Worm (Caenorhabditis elegans) whole organism, L2 larva: ENCODE measurements around the gene T25D1.1.
A peak's percentile ranks its signal among the peaks of the same experiment; 100 is the strongest.
"Not testable (repeated sequence)": the region's sequence is repeated elsewhere in the genome, so short reads cannot be mapped to it uniquely, and the experiment has no call there.

Experiments used
- C34F6.9 ChIP-seq: fragments of 150-350 bp; optimal IDR thresholded peaks from 2 replicates; lab custom pipeline; 2014; ENCODE audit warnings: missing biosample characterization, missing genetic modification characterization
- F13H6.1 ChIP-seq: sonication (generic microtip); optimal IDR thresholded peaks from 2 replicates; lab custom pipeline; 2016; ENCODE audit warnings: missing genetic modification characterization, missing compliant biosample characterization
- R02D3.7 ChIP-seq: fragments of 150-350 bp; optimal IDR thresholded peaks from 2 replicates; lab custom pipeline; 2014; ENCODE audit warnings: missing biosample characterization, missing genetic modification characterization
- ZK546.5 ChIP-seq: sonication (generic microtip); optimal IDR thresholded peaks from 2 replicates; lab custom pipeline; 2017; ENCODE audit warnings: missing biosample characterization, missing genetic modification characterization
- aly-2 ChIP-seq: fragments of 150-350 bp; optimal IDR thresholded peaks from 2 replicates; lab custom pipeline; 2014; ENCODE audit warnings: missing biosample characterization, missing genetic modification characterization
- blmp-1 ChIP-seq: sonication (generic microtip); optimal IDR thresholded peaks from 2 replicates; lab custom pipeline; 2017; ENCODE audit warnings: missing genetic modification characterization, mild to moderate bottlenecking, missing compliant biosample characterization, antibody characterized with exemption, moderate library complexity; ENCODE audit not compliant: insufficient read depth
- ceh-16 ChIP-seq: fragments of 150-350 bp; optimal IDR thresholded peaks from 2 replicates; lab custom pipeline; 2014; ENCODE audit warnings: missing biosample characterization, missing genetic modification characterization
- ceh-82 ChIP-seq: fragments of 150-350 bp; optimal IDR thresholded peaks from 2 replicates; lab custom pipeline; 2014; ENCODE audit warnings: missing biosample characterization, missing genetic modification characterization
- crh-2 ChIP-seq: sonication (generic microtip); optimal IDR thresholded peaks from 2 replicates; lab custom pipeline; 2017; ENCODE audit warnings: missing biosample characterization, missing genetic modification characterization
- dmd-4 ChIP-seq: sonication (generic microtip); optimal IDR thresholded peaks from 2 replicates; lab custom pipeline; 2017; ENCODE audit warnings: missing biosample characterization, missing genetic modification characterization
- elt-1 ChIP-seq: fragments of 150-350 bp; optimal IDR thresholded peaks from 2 replicates; lab custom pipeline; 2014; ENCODE audit warnings: missing biosample characterization, missing genetic modification characterization
- elt-3 ChIP-seq: sonication (generic microtip); optimal IDR thresholded peaks from 2 replicates; lab custom pipeline; 2017; ENCODE audit warnings: missing biosample characterization, missing genetic modification characterization
- fos-1 ChIP-seq: fragments of 150-350 bp; optimal IDR thresholded peaks from 2 replicates; lab custom pipeline; 2014; ENCODE audit warnings: missing biosample characterization, missing genetic modification characterization
- gmeb-1 ChIP-seq: fragments of 150-350 bp; optimal IDR thresholded peaks from 2 replicates; lab custom pipeline; 2014; ENCODE audit warnings: missing biosample characterization, missing genetic modification characterization
- lin-11 ChIP-seq: fragments of 150-350 bp; sonication (generic microtip); optimal IDR thresholded peaks from 2 replicates; lab custom pipeline; 2014; ENCODE audit warnings: missing biosample characterization, missing genetic modification characterization, inconsistent platforms, mixed read lengths
- lin-39 ChIP-seq: fragments of 150-350 bp; optimal IDR thresholded peaks from 2 replicates; lab custom pipeline; 2014; ENCODE audit warnings: missing biosample characterization, missing genetic modification reagents, missing genetic modification characterization
- lsy-2 ChIP-seq, 2 experiments: fragments of 150-350 bp in 1 of 2; sonication (generic microtip) in 1 of 2; optimal IDR thresholded peaks; 2 replicates each; lab custom pipeline; 2014 to 2017; ENCODE audit warnings: missing biosample characterization in 2 of 2, missing genetic modification characterization in 2 of 2
- mab-5 ChIP-seq: fragments of 150-350 bp; optimal IDR thresholded peaks from 2 replicates; lab custom pipeline; 2014; ENCODE audit warnings: missing biosample characterization, missing genetic modification characterization
- mbf-1 ChIP-seq: sonication (generic microtip); optimal IDR thresholded peaks from 2 replicates; lab custom pipeline; 2017; ENCODE audit warnings: missing biosample characterization, missing genetic modification characterization
- mdl-1 ChIP-seq, 2 experiments: fragments of 150-350 bp in 1 of 2; sonication (generic microtip) in 1 of 2; optimal IDR thresholded peaks; 2 replicates each; lab custom pipeline; 2017; ENCODE audit warnings: missing biosample characterization in 2 of 2, missing genetic modification characterization in 2 of 2
- nhr-10 ChIP-seq: sonication (generic microtip); optimal IDR thresholded peaks from 2 replicates; lab custom pipeline; 2017; ENCODE audit warnings: missing biosample characterization, missing genetic modification characterization
- nhr-11 ChIP-seq: fragments of 150-350 bp; optimal IDR thresholded peaks from 2 replicates; lab custom pipeline; 2014; ENCODE audit warnings: missing biosample characterization, missing genetic modification characterization
- nhr-12 ChIP-seq: fragments of 150-350 bp; optimal IDR thresholded peaks from 2 replicates; lab custom pipeline; 2014; ENCODE audit warnings: missing biosample characterization, missing genetic modification characterization
- nhr-129 ChIP-seq: fragments of 150-350 bp; optimal IDR thresholded peaks from 2 replicates; lab custom pipeline; 2014; ENCODE audit warnings: missing biosample characterization, missing genetic modification characterization
- nhr-21 ChIP-seq: fragments of 150-350 bp; optimal IDR thresholded peaks from 2 replicates; lab custom pipeline; 2014; ENCODE audit warnings: missing biosample characterization, missing genetic modification characterization
- nhr-23 ChIP-seq: fragments of 150-350 bp; optimal IDR thresholded peaks from 2 replicates; lab custom pipeline; 2014; ENCODE audit warnings: missing biosample characterization, missing genetic modification reagents, missing genetic modification characterization
- nhr-237 ChIP-seq: fragments of 150-350 bp; optimal IDR thresholded peaks from 2 replicates; lab custom pipeline; 2014; ENCODE audit warnings: missing biosample characterization, missing genetic modification characterization
- nhr-25 ChIP-seq: fragments of 150-350 bp; sonication (generic microtip); optimal IDR thresholded peaks from 3 replicates; lab custom pipeline; 2014; ENCODE audit warnings: missing biosample characterization, missing genetic modification characterization
- skn-1 ChIP-seq: sonication (generic microtip); optimal IDR thresholded peaks from 2 replicates; lab custom pipeline; 2017; ENCODE audit warnings: missing biosample characterization, missing genetic modification characterization
- sma-3 ChIP-seq: sonication (generic microtip); optimal IDR thresholded peaks from 2 replicates; lab custom pipeline; 2016; ENCODE audit warnings: missing genetic modification reagents, missing genetic modification characterization, missing compliant biosample characterization
- unc-39 ChIP-seq: fragments of 150-350 bp; optimal IDR thresholded peaks from 2 replicates; lab custom pipeline; 2014; ENCODE audit warnings: missing biosample characterization, missing genetic modification characterization
- unc-55 ChIP-seq: fragments of 150-350 bp; sonication (generic microtip); optimal IDR thresholded peaks from 3 replicates; lab custom pipeline; 2014; ENCODE audit warnings: missing biosample characterization, missing genetic modification reagents, missing genetic modification characterization
- ztf-1 ChIP-seq: fragments of 200-800 bp; sonication (Bioruptor generic); conservative IDR thresholded peaks from 2 replicates; pipeline ENCODE4 v1.3.6; 2022; ENCODE audit warnings: missing genetic modification characterization, missing compliant biosample characterization
- ztf-4 ChIP-seq: fragments of 150-350 bp; optimal IDR thresholded peaks from 2 replicates; lab custom pipeline; 2014; ENCODE audit warnings: missing biosample characterization, missing genetic modification characterization

T25D1.1 gene

DNA sequence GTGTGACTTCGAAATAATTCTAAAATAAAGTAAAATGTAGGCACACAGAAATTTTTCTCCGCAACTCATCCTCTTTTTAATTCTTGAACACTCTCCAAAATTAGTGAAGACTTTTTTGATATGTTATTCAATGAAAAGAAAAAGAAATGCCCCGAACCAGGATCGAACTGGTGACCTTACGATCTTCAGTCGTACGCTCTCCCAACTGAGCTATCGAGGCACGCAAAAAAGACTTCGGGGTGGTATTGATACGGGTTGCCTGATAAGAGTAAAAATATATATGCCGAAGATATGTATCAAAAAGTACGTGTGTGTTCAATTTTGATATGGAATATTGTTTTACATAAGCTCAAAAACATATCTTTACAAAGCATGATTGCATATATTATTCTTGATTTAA lies 16.6 kb upstream of the T25D1.1 start:
- TF ChIP-seq gmeb-1 (tag; lab: Kevin White, UChicago) (peak; percentile 14), ZK546.5 (tag; lab: Kevin White, UChicago) (no peak), elt-3 (tag; lab: Kevin White, UChicago) (no peak), lsy-2 (tag; optimal IDR thresholded peaks at IDR 0.05; lab: Kevin White, UChicago) (no peak), unc-39 (tag; lab: Kevin White, UChicago) (no peak), nhr-25 (tag; lab: Kevin White, UChicago) (no peak), nhr-129 (tag; lab: Kevin White, UChicago) (peak; percentile 3), skn-1 (tag; lab: Kevin White, UChicago) (no peak), sma-3 (GFP tag; lab: Kevin White, UChicago) (peak; percentile 10), R02D3.7 (tag; lab: Kevin White, UChicago) (no peak)

DNA sequence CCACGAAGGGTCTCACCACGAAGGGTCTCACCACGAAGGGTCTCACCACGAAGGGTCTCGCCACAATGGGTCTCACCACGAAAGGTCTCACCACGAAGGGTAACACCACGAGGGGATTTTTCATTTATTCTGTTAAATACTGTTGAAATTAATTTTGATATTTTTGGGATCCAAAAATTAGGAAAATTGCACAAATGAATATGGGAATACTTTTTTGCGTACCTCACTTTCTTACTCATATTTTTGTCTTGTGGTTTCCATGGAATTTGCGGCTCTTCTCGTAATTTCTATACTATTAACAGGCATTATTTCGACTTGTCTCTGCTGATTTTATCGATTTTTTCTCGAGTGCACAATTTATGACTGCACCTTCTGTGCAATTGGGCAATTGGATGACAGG lies 14.3 kb upstream of the T25D1.1 start, which contains the start of gene T25D1.3:
Gene T25D1.3, plus strand, starts transcription at position 301 of the 400 bp plus-strand sequence.
- no peak for TF ChIP-seq lin-39 (tag; lab: Kevin White, UChicago)
- no peak for TF ChIP-seq nhr-23
- TF ChIP-seq mdl-1 (tag; optimal IDR thresholded peaks at IDR 0.05; lab: Kevin White, UChicago) = no peak
- TF ChIP-seq crh-2 (tag; lab: Kevin White, UChicago) = no peak
- no peak for TF ChIP-seq sma-3 (GFP tag; lab: Kevin White, UChicago)
- no peak for TF ChIP-seq lsy-2 (tag; optimal IDR thresholded peaks at IDR 0.05; lab: Kevin White, UChicago)
- no peak for TF ChIP-seq nhr-11 (tag; lab: Kevin White, UChicago)
- TF ChIP-seq mbf-1 (tag; lab: Kevin White, UChicago) = no peak
- TF ChIP-seq nhr-237 (tag; lab: Kevin White, UChicago) = no peak
- TF ChIP-seq elt-3 (tag; lab: Kevin White, UChicago) = no peak
- TF ChIP-seq aly-2 = no peak
- no peak for TF ChIP-seq ceh-16 (tag; lab: Kevin White, UChicago)
- TF ChIP-seq F13H6.1 (tag; lab: Kevin White, UChicago) = no peak
- no peak for TF ChIP-seq fos-1 (tag; lab: Kevin White, UChicago)
- no peak for TF ChIP-seq C34F6.9 (tag; lab: Kevin White, UChicago)
- no peak for TF ChIP-seq mab-5 (tag; lab: Kevin White, UChicago)
- TF ChIP-seq nhr-12 (tag; lab: Kevin White, UChicago) = no peak
- no peak for TF ChIP-seq ceh-82 (tag; lab: Kevin White, UChicago)
- no peak for TF ChIP-seq dmd-4 (tag; lab: Kevin White, UChicago)
- no peak for TF ChIP-seq ztf-1 (GFP tag; lab: Robert Waterston, UW)
- TF ChIP-seq, all 48 proteins: peak for 0

DNA sequence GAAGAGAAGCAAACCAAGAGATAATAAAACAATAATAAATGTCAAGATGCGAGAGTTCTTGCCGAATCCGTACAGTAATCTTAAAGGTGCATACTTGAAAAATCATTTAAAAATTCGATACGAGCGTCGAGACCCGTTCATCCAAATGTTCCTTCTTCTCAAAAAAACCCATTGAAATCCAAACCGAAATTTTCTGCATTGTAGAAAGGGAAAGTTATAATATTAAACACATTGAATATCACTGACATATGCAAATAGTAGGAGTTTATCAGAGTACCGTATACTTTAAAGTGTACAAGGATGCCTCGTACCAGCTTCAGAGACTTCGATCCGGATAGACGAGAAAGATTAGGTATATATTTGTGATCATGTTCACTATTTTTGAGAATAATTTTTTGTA lies 4.4 kb upstream of the T25D1.1 start, which contains the start of gene T25D1.2:
Gene T25D1.2, plus strand, starts transcription at position 301 of the 400 bp plus-strand sequence.
- not testable (repeated sequence) for TF ChIP-seq C34F6.9, ZK546.5, lin-11 (tag; lab: Kevin White, UChicago)

DNA sequence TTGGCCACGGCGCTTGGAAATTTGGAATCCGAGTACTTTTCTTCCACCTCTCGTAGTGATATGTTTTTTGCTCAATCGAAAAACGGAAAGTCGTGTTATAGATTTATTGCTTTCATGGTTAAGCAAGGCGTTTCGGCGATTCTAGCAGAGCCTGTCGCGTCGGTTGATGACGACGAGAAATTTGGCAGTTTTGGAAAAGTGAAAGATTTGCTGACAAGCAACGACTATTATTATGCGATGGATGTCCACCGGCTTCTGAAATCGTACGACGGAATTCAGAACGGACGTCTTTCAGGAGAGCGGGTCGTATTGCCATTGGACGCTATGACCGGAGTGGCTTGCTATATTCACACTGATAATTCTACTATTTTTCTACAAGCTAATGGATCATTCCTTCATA lies 846 bp upstream of the T25D1.1 start:
- no peak for TF ChIP-seq R02D3.7 (tag; lab: Kevin White, UChicago)
- no peak for TF ChIP-seq elt-1

ce11 chrX:16521722-16522121 lies 2.1 kb downstream of the T25D1.1 start:
- TF ChIP-seq blmp-1 (no peak), ztf-4 (no peak), lsy-2 (tag; optimal IDR thresholded peaks at IDR 0.05; lab: Kevin White, UChicago) (peak in 1 of 2 experiments; percentile 69), aly-2 (no peak), elt-1 (no peak)
- TF ChIP-seq, all 48 proteins: peak for 1

ce11 chrX:16524310-16524709 lies 4.7 kb downstream of the T25D1.1 start:
- TF ChIP-seq nhr-237 (tag; lab: Kevin White, UChicago) (no peak), ztf-4 (no peak), nhr-10 (tag; lab: Kevin White, UChicago) (no peak), lin-39 (tag; lab: Kevin White, UChicago) (no peak), unc-55 (GFP tag; lab: Kevin White, UChicago) (no peak), lin-11 (tag; lab: Kevin White, UChicago) (no peak), ceh-82 (tag; lab: Kevin White, UChicago) (no peak), nhr-21 (tag; lab: Kevin White, UChicago) (no peak)
